Fruit fly (Drosophila melanogaster): ENCODE measurements around the gene Cp38.

Cp38 gene

dm6 chrX:8464378-8465036 is 17.1 kb upstream of the Cp38 start, which contains the start of gene Sptr:
Sptr (minus strand) TSS chrX:8464438.
- TF ChIP-seq trem (tag; optimal IDR thresholded peaks at IDR 0.05) (peak; percentile 42), CG17361 (GFP tag; IDR thresholded peaks at IDR 0.05) (peak; percentile 77), zfh2 (GFP tag; optimal IDR thresholded peaks at IDR 0.05) (peak; percentile 84), CG11504 (tag; optimal IDR thresholded peaks at IDR 0.05) (peak; percentile 91), emc (GFP tag; optimal IDR thresholded peaks at IDR 0.05) (peak; percentile 61), CG13775 (GFP tag; optimal IDR thresholded peaks at IDR 0.05) (peak; percentile 80), jing (GFP tag; optimal IDR thresholded peaks at IDR 0.05) (peak; percentile 66), CG12942 (GFP tag; optimal IDR thresholded peaks at IDR 0.05) (peak; percentile 74), Nf-YA (GFP tag; IDR thresholded peaks at IDR 0.05) (peak; percentile 77), CG18599 (GFP tag; optimal IDR thresholded peaks at IDR 0.05) (peak; percentile 96), CG6254 (GFP tag; optimal IDR thresholded peaks at IDR 0.05) (peak; percentile 49), HHEX (GFP tag; optimal IDR thresholded peaks at IDR 0.05) (peak; percentile 90), dan (GFP tag; IDR thresholded peaks at IDR 0.05) (no peak), insv (GFP tag; optimal IDR thresholded peaks at IDR 0.05) (peak in 1 of 2 experiments; percentile 52), chm (GFP tag; IDR thresholded peaks at IDR 0.05) (peak; percentile 74; the same call in 1 of the 2 replicates), zfh1 (GFP tag; IDR thresholded peaks at IDR 0.05) (peak; percentile 85), CG7987 (GFP tag; optimal IDR thresholded peaks at IDR 0.05) (peak; percentile 43), stc (GFP tag; IDR thresholded peaks at IDR 0.05) (peak; percentile 93), bcd (GFP tag; optimal IDR thresholded peaks at IDR 0.05) (peak; percentile 87), Asciz (GFP tag; optimal IDR thresholded peaks at IDR 0.05) (peak; percentile 76), NK7.1 (GFP tag; optimal IDR thresholded peaks at IDR 0.05) (peak; percentile 49), otp (GFP tag; IDR thresholded peaks at IDR 0.05) (peak; percentile 83), aop (GFP tag; IDR thresholded peaks at IDR 0.05) (peak; percentile 56; the same call in 1 of the 2 replicates), CG2678 (tag; optimal IDR thresholded peaks at IDR 0.05) (peak; percentile 94), CG1792 (GFP tag; optimal IDR thresholded peaks at IDR 0.05) (peak; percentile 58), CG10274 (GFP tag; optimal IDR thresholded peaks at IDR 0.05) (peak; percentile 65), gro (GFP tag; optimal IDR thresholded peaks at IDR 0.05) (peak; percentile 86), fru (optimal IDR thresholded peaks at IDR 0.05) (no peak), CG11456 (GFP tag; IDR thresholded peaks at IDR 0.05) (peak; percentile 88), CG10267 (tag; optimal IDR thresholded peaks at IDR 0.05) (peak; percentile 71), Lhr (GFP tag; optimal IDR thresholded peaks at IDR 0.05) (no peak), B-H2 (GFP tag; optimal IDR thresholded peaks at IDR 0.05) (peak; percentile 93), Oaz (GFP tag; IDR thresholded peaks at IDR 0.05) (peak; percentile 74), pros (GFP tag; optimal IDR thresholded peaks at IDR 0.05) (no peak), Neu2 (GFP tag; optimal IDR thresholded peaks at IDR 0.05; ENCODE audit: borderline replicate concordance) (no peak), fu2 (GFP tag; optimal IDR thresholded peaks at IDR 0.05) (peak; percentile 64), pfk (GFP tag; optimal IDR thresholded peaks at IDR 0.05) (no peak), gcm (GFP tag; optimal IDR thresholded peaks at IDR 0.05) (peak; percentile 78), Hsf (GFP tag; optimal IDR thresholded peaks at IDR 0.05) (peak; percentile 85), CG16815 (GFP tag; optimal IDR thresholded peaks at IDR 0.05) (peak; percentile 42), PHDP (tag; optimal IDR thresholded peaks at IDR 0.05) (peak; percentile 93), Nf-YB (GFP tag; optimal IDR thresholded peaks at IDR 0.05) (peak; percentile 68), trh (GFP tag; optimal IDR thresholded peaks at IDR 0.05) (peak; percentile 55), CG9609 (GFP tag; optimal IDR thresholded peaks at IDR 0.05) (peak; percentile 47), Dfd (GFP tag; optimal IDR thresholded peaks at IDR 0.05) (no peak), CG4424 (GFP tag; optimal IDR thresholded peaks at IDR 0.05) (peak; percentile 74), CG2199 (GFP tag; IDR thresholded peaks at IDR 0.05) (0 out of 3 replicates have a peak, but pooled peaks have one; percentile 36), mirr (GFP tag; optimal IDR thresholded peaks at IDR 0.05) (peak; percentile 63), p53 (GFP tag; optimal IDR thresholded peaks at IDR 0.05) (no peak), CG11085 (GFP tag; IDR thresholded peaks at IDR 0.05) (peak; percentile 83)
